Fruit fly (Drosophila melanogaster): ENCODE results near the gene CG7632.

The CG7632 gene

dm6 chr3L:21321807-21322503, 17.5 kb downstream of the CG7632 start:
- no peak for TF ChIP-seq pan (optimal IDR thresholded peaks at IDR 0.05)
- no peak for TF ChIP-seq dl (GFP tag; optimal IDR thresholded peaks at IDR 0.05; ENCODE audit: insufficient read depth in 1 of 2, partially characterized antibody in 2 of 2)
- no peak for TF ChIP-seq Vsx2 (GFP tag; optimal IDR thresholded peaks at IDR 0.05; ENCODE audit: partially characterized antibody)
- TF ChIP-seq N (GFP tag; optimal IDR thresholded peaks at IDR 0.05) = no peak
- TF ChIP-seq Hr83 (GFP tag; optimal IDR thresholded peaks at IDR 0.05; ENCODE audit: poor library complexity, severe bottlenecking) = no peak
- TF ChIP-seq CG32264 (GFP tag; optimal IDR thresholded peaks at IDR 0.05) = no peak
- TF ChIP-seq foxo (GFP tag; optimal IDR thresholded peaks at IDR 0.05) = peak in 1 of 2 experiments; percentile 25
- TF ChIP-seq psq (GFP tag; optimal IDR thresholded peaks at IDR 0.05) = no peak
- TF ChIP-seq dmrt93B (GFP tag; optimal IDR thresholded peaks at IDR 0.05) = no peak
- no peak for TF ChIP-seq h (GFP tag; optimal IDR thresholded peaks at IDR 0.05)
- TF ChIP-seq br (GFP tag; optimal IDR thresholded peaks at IDR 0.05) = peak; percentile 5
- peak; percentile 6 for TF ChIP-seq OdsH (GFP tag; optimal IDR thresholded peaks at IDR 0.05)
- TF ChIP-seq Abd-B (GFP tag; optimal IDR thresholded peaks at IDR 0.05) = no peak
- no peak for TF ChIP-seq woc (GFP tag; optimal IDR thresholded peaks at IDR 0.05)
- no peak for TF ChIP-seq sage (GFP tag; optimal IDR thresholded peaks at IDR 0.05)
- TF ChIP-seq dsf (GFP tag; optimal IDR thresholded peaks at IDR 0.05; ENCODE audit: borderline replicate concordance) = no peak
- TF ChIP-seq Mio (GFP tag; optimal IDR thresholded peaks at IDR 0.05) = no peak
- TF ChIP-seq Rel (GFP tag; optimal IDR thresholded peaks at IDR 0.05) = no peak
- no peak for TF ChIP-seq Rel (tag; optimal IDR thresholded peaks at IDR 0.05)
- TF ChIP-seq ey (GFP tag; optimal IDR thresholded peaks at IDR 0.05) = peak; percentile 38
- TF ChIP-seq CrebA (GFP tag; optimal IDR thresholded peaks at IDR 0.05; ENCODE audit: borderline replicate concordance) = no peak
- TF ChIP-seq Sp1 (GFP tag; optimal IDR thresholded peaks at IDR 0.05) = no peak
- TF ChIP-seq Myc (optimal IDR thresholded peaks at IDR 0.05) = no peak
- no peak for TF ChIP-seq GATAd (GFP tag; optimal IDR thresholded peaks at IDR 0.05)
- no peak for TF ChIP-seq tai (GFP tag; optimal IDR thresholded peaks at IDR 0.05)
- TF ChIP-seq lola (GFP tag; optimal IDR thresholded peaks at IDR 0.05) = no peak
- peak; percentile 28 for TF ChIP-seq fru (GFP tag; optimal IDR thresholded peaks at IDR 0.05)
- TF ChIP-seq usp (GFP tag; optimal IDR thresholded peaks at IDR 0.05) = no peak
- peak; percentile 28 for TF ChIP-seq HLH106 (tag; optimal IDR thresholded peaks at IDR 0.05)
- TF ChIP-seq Dfd (GFP tag; optimal IDR thresholded peaks at IDR 0.05) = no peak
- no peak for TF ChIP-seq sv (GFP tag; optimal IDR thresholded peaks at IDR 0.05)

- TF ChIP-seq dmrt93B (GFP tag; optimal IDR thresholded peaks at IDR 0.05) (no peak), brk (GFP tag; optimal IDR thresholded peaks at IDR 0.05) (no peak)
Observed at dm6 chr3L:21324724-21325123, 20.2 kb downstream of the CG7632 start.

- TF ChIP-seq Mio (GFP tag; optimal IDR thresholded peaks at IDR 0.05) (no peak), GATAd (GFP tag; optimal IDR thresholded peaks at IDR 0.05) (no peak), Abd-B (GFP tag; optimal IDR thresholded peaks at IDR 0.05) (no peak), Hr83 (GFP tag; optimal IDR thresholded peaks at IDR 0.05; ENCODE audit: poor library complexity, severe bottlenecking) (no peak), Myc (optimal IDR thresholded peaks at IDR 0.05) (peak; percentile 84), jim (GFP tag; optimal IDR thresholded peaks at IDR 0.05) (no peak)
Observed at dm6 chr3L:21334999-21335631, 30.6 kb downstream of the CG7632 start, which contains the start of gene Tsr1. Tsr1 (plus strand) TSS chr3L:21335215.

dm6 chr3L:21342592-21342991, 38.1 kb downstream of the CG7632 start:
- TF ChIP-seq pan (optimal IDR thresholded peaks at IDR 0.05) (no peak), Rel (GFP tag; optimal IDR thresholded peaks at IDR 0.05) (no peak), Rel (tag; optimal IDR thresholded peaks at IDR 0.05) (peak; percentile 17), Dfd (GFP tag; optimal IDR thresholded peaks at IDR 0.05) (no peak), brk (GFP tag; optimal IDR thresholded peaks at IDR 0.05) (no peak), jim (GFP tag; optimal IDR thresholded peaks at IDR 0.05) (no peak)
